Worm (Caenorhabditis elegans): ENCODE measurements around the gene F42A9.3.

- TF ChIP-seq lin-15B (tag; optimal IDR thresholded peaks at IDR 0.05) (no peak), unc-62 (GFP tag; optimal IDR thresholded peaks at IDR 0.05) (no peak), mdl-1 (tag; optimal IDR thresholded peaks at IDR 0.05) (no peak), Y116A8C.19 (tag; optimal IDR thresholded peaks at IDR 0.05; ENCODE audit: borderline replicate concordance) (no peak), efl-1 (optimal IDR thresholded peaks at IDR 0.05) (no peak), efl-1 (GFP tag; optimal IDR thresholded peaks at IDR 0.05 in 1 of 2) (no peak), nhr-77 (tag; optimal IDR thresholded peaks at IDR 0.05) (no peak), ztf-11 (tag; optimal IDR thresholded peaks at IDR 0.05) (no peak), ama-1 (optimal IDR thresholded peaks at IDR 0.05) (no peak), nhr-19 (GFP tag; conservative IDR thresholded peaks at IDR 0.05) (no peak), nhr-12 (tag; optimal IDR thresholded peaks at IDR 0.05) (no peak)
Observed at ce11 chrIV:8587605-8588004, 29.5 kb upstream of the F42A9.3 start.
